Worm (Caenorhabditis elegans): ENCODE results near the gene DH11.5.

DNA sequence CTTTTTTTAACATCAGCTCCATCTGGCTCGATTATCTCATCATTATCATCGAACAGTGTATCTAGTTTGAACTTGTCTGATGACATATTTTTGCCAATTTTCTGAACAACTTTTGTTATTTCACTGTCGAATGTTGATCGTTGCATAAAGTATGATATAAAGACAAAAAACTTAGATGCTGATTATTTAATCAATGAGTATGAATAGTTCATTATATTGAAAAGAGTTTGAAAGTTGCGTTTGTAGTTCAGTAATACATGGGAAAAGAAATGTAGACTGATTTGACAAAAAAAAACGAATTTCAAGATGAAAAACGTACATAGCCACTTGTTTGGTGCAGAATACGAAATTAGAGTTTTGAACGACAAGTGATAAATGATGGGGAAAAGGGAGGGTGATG, 46.1 kb downstream of the DH11.5 start, which contains the start of gene hda-2:
- TF ChIP-seq lsy-2 (tag; optimal IDR thresholded peaks at IDR 0.05) (no peak), nhr-11 (tag; optimal IDR thresholded peaks at IDR 0.05) (no peak), irx-1 (tag; optimal IDR thresholded peaks at IDR 0.05) (no peak)

Measured in whole organism, L1 larva.